Worm (Caenorhabditis elegans): ENCODE measurements around the gene fln-1.
A peak's percentile ranks its signal among the peaks of the same experiment; 100 is the strongest.

Gene fln-1

ce11 chrIV:385150-385937 is 9.5 kb upstream of the fln-1 start, which contains the start of gene rps-24:
Gene rps-24 (plus strand): TSS chrIV:385887.
- TF ChIP-seq F22D6.2 (tag; optimal IDR thresholded peaks at IDR 0.05): peak; percentile 47
- peak; percentile 99 for TF ChIP-seq ztf-25 (GFP tag; IDR thresholded peaks at IDR 0.05)
- TF ChIP-seq F52B5.7 (tag; optimal IDR thresholded peaks at IDR 0.05): peak; percentile 6
- TF ChIP-seq F23B12.7 (tag; optimal IDR thresholded peaks at IDR 0.05; ENCODE audit: insufficient read depth): peak; percentile 73
- peak; percentile 90 for TF ChIP-seq Y53G8AR.9 (GFP tag; conservative IDR thresholded peaks at IDR 0.05)
- TF ChIP-seq repo-1 (tag; optimal IDR thresholded peaks at IDR 0.05): peak; percentile 61
- peak; percentile 92 for TF ChIP-seq ceh-27 (GFP tag; optimal IDR thresholded peaks at IDR 0.05)
- TF ChIP-seq egl-44 (GFP tag; IDR thresholded peaks at IDR 0.05): peak; percentile 91
- TF ChIP-seq rcor-1 (GFP tag; IDR thresholded peaks at IDR 0.05): peak; percentile 97
- peak in 1 of 3 experiments; percentile 82 for TF ChIP-seq lin-35 (GFP tag; optimal IDR thresholded peaks at IDR 0.05)
- 0 out of 2 replicates have a peak, but pooled peaks have one; percentile 37 for TF ChIP-seq egl-18 (GFP tag; IDR thresholded peaks at IDR 0.05)
- peak; percentile 85 for TF ChIP-seq B0336.3 (GFP tag; IDR thresholded peaks at IDR 0.05)
- peak; percentile 56 for TF ChIP-seq efl-1 (GFP tag; optimal IDR thresholded peaks at IDR 0.05)
- TF ChIP-seq chd-7 (tag; optimal IDR thresholded peaks at IDR 0.05): peak; percentile 58
- peak; percentile 6 for TF ChIP-seq xnd-1 (tag; optimal IDR thresholded peaks at IDR 0.05)
- TF ChIP-seq let-526 (GFP tag; IDR thresholded peaks at IDR 0.05): peak; percentile 97
- TF ChIP-seq akir-1 (GFP tag; optimal IDR thresholded peaks at IDR 0.05): peak; percentile 40
- TF ChIP-seq athp-1 (tag; optimal IDR thresholded peaks at IDR 0.05): peak; percentile 95
- peak; percentile 67 for TF ChIP-seq zfh-2 (GFP tag; conservative IDR thresholded peaks at IDR 0.05)
- peak; percentile 26 for TF ChIP-seq snpc-1.3 (tag; optimal IDR thresholded peaks at IDR 0.05; ENCODE audit: insufficient read depth)
- peak; percentile 91 for TF ChIP-seq Y79H2A.3 (GFP tag; conservative IDR thresholded peaks at IDR 0.05)
- peak; percentile 54 for TF ChIP-seq nhr-90 (tag; optimal IDR thresholded peaks at IDR 0.05)
- TF ChIP-seq ceh-100 (GFP tag; IDR thresholded peaks at IDR 0.05): peak; percentile 100
- TF ChIP-seq T07F8.4 (tag; optimal IDR thresholded peaks at IDR 0.05): peak; percentile 84
- TF ChIP-seq ekl-4 (GFP tag; IDR thresholded peaks at IDR 0.05): peak; percentile 96
- TF ChIP-seq ztf-18 (tag; optimal IDR thresholded peaks at IDR 0.05): peak; percentile 78
- peak; percentile 59; the same call in 1 of the 2 replicates for TF ChIP-seq cebp-2 (GFP tag; IDR thresholded peaks at IDR 0.05)
- TF ChIP-seq aptf-2 (GFP tag; conservative IDR thresholded peaks at IDR 0.05): peak; percentile 95
- peak; percentile 35 for TF ChIP-seq gei-17 (GFP tag; optimal IDR thresholded peaks at IDR 0.05)
- TF ChIP-seq mcd-1 (GFP tag; IDR thresholded peaks at IDR 0.05): peak; percentile 93
- peak; percentile 90 for TF ChIP-seq ztf-26 (tag; optimal IDR thresholded peaks at IDR 0.05)
- peak; percentile 88 for TF ChIP-seq tlf-1 (GFP tag; optimal IDR thresholded peaks at IDR 0.05)
- peak; percentile 87 for TF ChIP-seq madf-6 (GFP tag; IDR thresholded peaks at IDR 0.05)
- TF ChIP-seq egrh-3 (GFP tag; IDR thresholded peaks at IDR 0.05): peak; percentile 95
- TF ChIP-seq F37B4.10 (GFP tag; IDR thresholded peaks at IDR 0.05): peak; percentile 93; the same call in 1 of the 2 replicates
- peak; percentile 92; the same call in 1 of the 2 replicates for TF ChIP-seq C17E4.6 (GFP tag; IDR thresholded peaks at IDR 0.05)
- peak; percentile 27 for TF ChIP-seq B0261.1 (tag; optimal IDR thresholded peaks at IDR 0.05)
- peak; percentile 96 for TF ChIP-seq K11D2.4 (GFP tag; IDR thresholded peaks at IDR 0.05)
- peak; percentile 85 for TF ChIP-seq lin-54 (GFP tag; optimal IDR thresholded peaks at IDR 0.05)
- TF ChIP-seq lir-1 (GFP tag; conservative IDR thresholded peaks at IDR 0.05): peak; percentile 95
- peak; percentile 48 for TF ChIP-seq die-1 (tag; optimal IDR thresholded peaks at IDR 0.05)
- peak; percentile 68; the same call in 1 of the 2 replicates for TF ChIP-seq aptf-3 (GFP tag; IDR thresholded peaks at IDR 0.05)
- TF ChIP-seq madf-8 (GFP tag; conservative IDR thresholded peaks at IDR 0.05): peak; percentile 79
- peak; percentile 95 for TF ChIP-seq madf-3 (GFP tag; IDR thresholded peaks at IDR 0.05)
- TF ChIP-seq ZK185.1 (tag; optimal IDR thresholded peaks at IDR 0.05; ENCODE audit: poor library complexity, severe bottlenecking): peak; percentile 82
- TF ChIP-seq unc-130 (GFP tag; optimal IDR thresholded peaks at IDR 0.05): peak; percentile 88
- peak; percentile 89; the same call in 1 of the 2 replicates for TF ChIP-seq bed-1 (GFP tag; IDR thresholded peaks at IDR 0.05)

Measured in whole organism, young adult.